Fruit fly (Drosophila melanogaster) whole organism, embryonic: ENCODE measurements around the gene Srrm234.
A peak's percentile ranks its signal among the peaks of the same experiment; 100 is the strongest.

Source experiments
- BEAF-32 ChIP-seq: fragments of 200-800 bp; sonication (Bioruptor generic); optimal IDR thresholded peaks from 3 replicates; lab custom pipeline; 2017; ENCODE audit warnings: missing biosample characterization, missing genetic modification characterization, mild to moderate bottlenecking, moderate library complexity, missing genetic modification reagents
- CG1233 ChIP-seq: fragments of 200-800 bp; sonication (Bioruptor generic); optimal IDR thresholded peaks from 4 replicates; lab custom pipeline; 2018; ENCODE audit warnings: missing biosample characterization, mild to moderate bottlenecking, missing genetic modification characterization
- CG12744 ChIP-seq: fragments of 200-800 bp; sonication (Bioruptor generic); optimal IDR thresholded peaks from 2 replicates; lab custom pipeline; 2016; ENCODE audit warnings: missing biosample characterization, missing genetic modification characterization
- CG13775 ChIP-seq: fragments of 200-800 bp; sonication (Bioruptor generic); optimal IDR thresholded peaks from 3 replicates; lab custom pipeline; 2017; ENCODE audit warnings: missing biosample characterization, mild to moderate bottlenecking, missing genetic modification characterization
- CG14667 ChIP-seq: fragments of 200-800 bp; sonication (Bioruptor generic); IDR thresholded peaks from 2 replicates; pipeline ENCODE4 v1.3.6; 2022; ENCODE audit warnings: missing biosample characterization, missing genetic modification characterization
- CG15073 ChIP-seq: fragments of 200-800 bp; sonication (Bioruptor generic); optimal IDR thresholded peaks from 2 replicates; lab custom pipeline; 2016; ENCODE audit warnings: missing biosample characterization, missing genetic modification characterization
- CG1647 ChIP-seq: fragments of 200-800 bp; sonication (Bioruptor generic); optimal IDR thresholded peaks from 3 replicates; lab custom pipeline; 2016; ENCODE audit warnings: missing biosample characterization, missing genetic modification characterization
- CG16815 ChIP-seq: fragments of 200-800 bp; sonication (Bioruptor generic); optimal IDR thresholded peaks from 3 replicates; lab custom pipeline; 2017; ENCODE audit warnings: missing biosample characterization, mild to moderate bottlenecking, missing genetic modification characterization
- CG16863 ChIP-seq: fragments of 200-800 bp; sonication (Bioruptor generic); optimal IDR thresholded peaks from 3 replicates; lab custom pipeline; 2016; ENCODE audit warnings: missing biosample characterization, missing genetic modification characterization
- CG17385 ChIP-seq: fragments of 200-800 bp; sonication (Bioruptor generic); optimal IDR thresholded peaks from 3 replicates; lab custom pipeline; 2018; ENCODE audit warnings: missing biosample characterization, mild to moderate bottlenecking, missing genetic modification characterization
- CG17829 ChIP-seq: fragments of 200-800 bp; optimal IDR thresholded peaks from 2 replicates; lab custom pipeline; 2019; ENCODE audit warnings: missing biosample characterization, mild to moderate bottlenecking, missing genetic modification characterization, moderate library complexity
- CG18011 ChIP-seq: fragments of 200-800 bp; sonication (Bioruptor generic); optimal IDR thresholded peaks from 2 replicates; lab custom pipeline; 2017; ENCODE audit warnings: missing biosample characterization, missing genetic modification characterization, mild to moderate bottlenecking, moderate library complexity, missing genotype
- CG42726 ChIP-seq: fragments of 200-800 bp; sonication (Bioruptor generic); IDR thresholded peaks from 2 replicates; pipeline ENCODE4 v1.3.6; 2022; ENCODE audit warnings: missing biosample characterization, missing genetic modification characterization; ENCODE audit not compliant: partially characterized antibody
- CG4730 ChIP-seq: fragments of 200-800 bp; sonication (Bioruptor generic); IDR thresholded peaks from 2 replicates; pipeline ENCODE4 v1.3.6; 2022; ENCODE audit warnings: missing biosample characterization, missing genetic modification characterization
- CG6654 ChIP-seq: fragments of 200-800 bp; sonication (Bioruptor generic); optimal IDR thresholded peaks from 2 replicates; lab custom pipeline; 2017; ENCODE audit warnings: missing biosample characterization, mild to moderate bottlenecking, missing genetic modification characterization
- CG6683 ChIP-seq: fragments of 200-800 bp; sonication (Bioruptor generic); optimal IDR thresholded peaks from 2 replicates; lab custom pipeline; 2017; ENCODE audit warnings: missing biosample characterization, mild to moderate bottlenecking, missing genetic modification characterization, missing genetic modification reagents
- CG6765 ChIP-seq: fragments of 200-800 bp; sonication (Bioruptor generic); optimal IDR thresholded peaks from 3 replicates; lab custom pipeline; 2017; ENCODE audit warnings: missing biosample characterization, mild to moderate bottlenecking, missing genetic modification characterization
- CG7745 ChIP-seq: fragments of 200-800 bp; sonication (Bioruptor generic); optimal IDR thresholded peaks from 2 replicates; lab custom pipeline; 2018; ENCODE audit warnings: missing biosample characterization, mild to moderate bottlenecking, missing genetic modification characterization, moderate library complexity
- CHES-1-like ChIP-seq: fragments of 200-800 bp; sonication (Bioruptor generic); optimal IDR thresholded peaks from 2 replicates; lab custom pipeline; 2016; ENCODE audit warnings: missing biosample characterization, missing genetic modification characterization
- Doc2 ChIP-seq: fragments of 200-800 bp; sonication (Bioruptor generic); IDR thresholded peaks from 2 replicates; pipeline ENCODE4 v1.3.6; 2022; ENCODE audit warnings: missing biosample characterization, missing genetic modification characterization
- Fer2 ChIP-seq: fragments of 200-800 bp; sonication (Bioruptor generic); optimal IDR thresholded peaks from 2 replicates; lab custom pipeline; 2018; ENCODE audit warnings: missing biosample characterization, mild to moderate bottlenecking, missing genetic modification characterization, moderate library complexity
- HLH4C ChIP-seq: fragments of 200-800 bp; sonication (Bioruptor generic); IDR thresholded peaks from 3 replicates; pipeline ENCODE4 v1.3.6; 2022; ENCODE audit warnings: missing biosample characterization, missing genetic modification characterization; ENCODE audit not compliant: partially characterized antibody
- Hr3 ChIP-seq: fragments of 200-800 bp; sonication (Bioruptor generic); optimal IDR thresholded peaks from 3 replicates; lab custom pipeline; 2016; ENCODE audit warnings: missing biosample characterization, missing genetic modification characterization
- Max ChIP-seq: fragments of 200-800 bp; sonication (Bioruptor generic); optimal IDR thresholded peaks from 2 replicates; lab custom pipeline; 2016; ENCODE audit warnings: missing biosample characterization, mild to moderate bottlenecking, missing genetic modification characterization
- NFAT ChIP-seq: fragments of 200-800 bp; sonication (Bioruptor generic); IDR thresholded peaks from 2 replicates; pipeline ENCODE4 v1.3.6; 2022; ENCODE audit warnings: missing biosample characterization, missing genetic modification characterization
- Nf-YC ChIP-seq: fragments of 200-800 bp; optimal IDR thresholded peaks from 3 replicates; lab custom pipeline; 2019; ENCODE audit warnings: missing biosample characterization, mild to moderate bottlenecking, missing genetic modification characterization, moderate library complexity
- Sox102F ChIP-seq: fragments of 200-800 bp; sonication (Bioruptor generic); optimal IDR thresholded peaks from 2 replicates; lab custom pipeline; 2018; ENCODE audit warnings: missing biosample characterization, mild to moderate bottlenecking, missing genetic modification characterization, moderate library complexity
- Spps ChIP-seq: fragments of 200-800 bp; sonication (Bioruptor generic); optimal IDR thresholded peaks from 2 replicates; lab custom pipeline; 2018; ENCODE audit warnings: missing biosample characterization, mild to moderate bottlenecking, missing genetic modification characterization
- Tbp ChIP-seq: fragments of >200 bp; optimal IDR thresholded peaks from 2 replicates; lab custom pipeline; 2018; ENCODE audit warnings: missing biosample characterization, missing genetic modification characterization
- Usf ChIP-seq: fragments of 200-800 bp; sonication (Bioruptor generic); optimal IDR thresholded peaks from 2 replicates; lab custom pipeline; 2017; ENCODE audit warnings: missing genotype, missing biosample characterization, missing genetic modification characterization
- Xbp1 ChIP-seq: fragments of 200-800 bp; sonication (Bioruptor generic); optimal IDR thresholded peaks from 3 replicates; lab custom pipeline; 2016; ENCODE audit warnings: missing biosample characterization, mild to moderate bottlenecking, missing genetic modification characterization
- YL-1 ChIP-seq: fragments of 200-800 bp; sonication (Bioruptor generic); optimal IDR thresholded peaks from 3 replicates; lab custom pipeline; 2017; ENCODE audit warnings: missing biosample characterization, mild to moderate bottlenecking, missing genetic modification characterization
- bbx ChIP-seq: fragments of 200-800 bp; sonication (Bioruptor generic); IDR thresholded peaks from 2 replicates; pipeline ENCODE4 v1.3.6; 2022; ENCODE audit warnings: missing biosample characterization, missing genetic modification characterization; ENCODE audit not compliant: partially characterized antibody
- bowl ChIP-seq: fragments of 200-800 bp; sonication (Bioruptor generic); IDR thresholded peaks from 2 replicates; pipeline ENCODE4 v1.3.6; 2022; ENCODE audit warnings: missing biosample characterization, missing genetic modification characterization
- caup ChIP-seq: fragments of 200-800 bp; sonication (Bioruptor generic); optimal IDR thresholded peaks from 3 replicates; lab custom pipeline; 2017; ENCODE audit warnings: missing biosample characterization, mild to moderate bottlenecking, missing genetic modification characterization, moderate library complexity; ENCODE audit not compliant: severe bottlenecking
- dmrt11E ChIP-seq: fragments of 200-800 bp; sonication (Bioruptor generic); optimal IDR thresholded peaks from 3 replicates; lab custom pipeline; 2018; ENCODE audit warnings: missing biosample characterization, mild to moderate bottlenecking, missing genetic modification characterization, moderate library complexity
- dpn ChIP-seq, 2 experiments: fragments of 200-800 bp; sonication (Bioruptor generic); optimal IDR thresholded peaks; 3 replicates each; lab custom pipeline; 2016; ENCODE audit warnings: missing biosample characterization in 2 of 2, missing genetic modification characterization in 2 of 2
- dysf ChIP-seq: fragments of 200-800 bp; sonication (Bioruptor generic); IDR thresholded peaks from 3 replicates; pipeline ENCODE4 v1.3.6; 2022; ENCODE audit warnings: missing biosample characterization, missing genetic modification characterization
- emc ChIP-seq: fragments of 200-800 bp; sonication (Bioruptor generic); optimal IDR thresholded peaks from 2 replicates; lab custom pipeline; 2016; ENCODE audit warnings: missing biosample characterization, missing genetic modification characterization
- fru ChIP-seq: fragments of >200 bp; optimal IDR thresholded peaks from 2 replicates; lab custom pipeline; 2017
- gfzf ChIP-seq: fragments of 200-800 bp; sonication (Bioruptor generic); optimal IDR thresholded peaks from 2 replicates; lab custom pipeline; 2016; ENCODE audit warnings: missing biosample characterization, mild to moderate bottlenecking, missing genetic modification characterization, moderate library complexity
- hb ChIP-seq: fragments of 200-800 bp; sonication (Bioruptor generic); IDR thresholded peaks from 3 replicates; pipeline ENCODE4 v1.3.6; 2022; ENCODE audit warnings: missing biosample characterization, missing genetic modification characterization; ENCODE audit not compliant: partially characterized antibody
- hbn ChIP-seq: fragments of 200-800 bp; sonication (Bioruptor generic); IDR thresholded peaks from 2 replicates; pipeline ENCODE4 v1.3.6; 2022; ENCODE audit warnings: missing biosample characterization, missing genetic modification characterization; ENCODE audit not compliant: partially characterized antibody
- maf-S ChIP-seq: fragments of 200-800 bp; sonication (Bioruptor generic); optimal IDR thresholded peaks from 2 replicates; lab custom pipeline; 2016; ENCODE audit warnings: missing biosample characterization, missing genetic modification characterization
- pho ChIP-seq: fragments of 200-800 bp; sonication (Bioruptor generic); optimal IDR thresholded peaks from 2 replicates; lab custom pipeline; 2016; ENCODE audit warnings: missing biosample characterization, missing genetic modification characterization
- ro ChIP-seq: fragments of 200-800 bp; sonication (Bioruptor generic); IDR thresholded peaks from 2 replicates; pipeline ENCODE4 v1.3.6; 2022; ENCODE audit warnings: missing biosample characterization, missing genetic modification characterization
- scrt ChIP-seq: fragments of 200-800 bp; sonication (Bioruptor generic); optimal IDR thresholded peaks from 2 replicates; lab custom pipeline; 2018; ENCODE audit warnings: missing biosample characterization, mild to moderate bottlenecking, missing genetic modification characterization, moderate library complexity
- so ChIP-seq: fragments of 200-800 bp; sonication (Bioruptor generic); IDR thresholded peaks from 3 replicates; pipeline ENCODE4 v1.3.6; 2022; ENCODE audit warnings: missing biosample characterization, missing genetic modification characterization
- tna ChIP-seq: fragments of 200-800 bp; sonication (Bioruptor generic); IDR thresholded peaks from 2 replicates; pipeline ENCODE4 v1.3.6; 2022; ENCODE audit warnings: missing biosample characterization, missing genetic modification characterization; ENCODE audit not compliant: partially characterized antibody
- tup ChIP-seq: fragments of 200-800 bp; sonication (Bioruptor generic); optimal IDR thresholded peaks from 2 replicates; lab custom pipeline; 2016; ENCODE audit warnings: missing biosample characterization, mild to moderate bottlenecking, missing genetic modification characterization, moderate library complexity

The Srrm234 gene

DNA sequence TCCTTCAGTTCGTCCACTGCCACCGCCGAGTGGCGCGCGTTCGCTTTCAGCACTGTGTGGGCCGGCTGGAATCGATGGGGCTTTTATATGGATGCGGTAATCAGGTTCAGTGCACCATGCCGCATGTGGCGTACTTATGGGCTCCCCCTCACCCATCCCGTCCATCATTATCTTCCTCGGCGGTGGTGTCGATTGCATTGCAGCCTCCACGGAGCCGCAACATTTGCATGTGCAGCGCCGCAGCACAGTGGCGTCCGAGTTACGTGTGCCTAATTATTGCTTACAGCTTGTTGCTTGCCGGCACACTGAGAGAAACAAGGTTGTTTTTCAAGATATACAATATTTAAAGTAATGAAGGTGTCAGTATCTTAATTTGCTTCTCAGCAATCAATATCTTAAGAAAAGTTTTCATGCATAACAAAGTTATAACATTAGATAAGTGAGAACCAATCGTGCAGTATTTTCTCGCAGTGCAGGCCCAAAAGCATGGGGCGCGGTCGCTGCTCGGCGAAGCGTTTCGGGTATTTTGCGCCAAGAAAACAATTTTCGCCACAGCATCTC lies 37.6 kb upstream of the Srrm234 start, which contains the start of gene CG13931 (continued):
- no peak for TF ChIP-seq Nf-YC (tag; lab: Kevin White, UChicago)
- TF ChIP-seq CG15073 (GFP tag; lab: Kevin White, UChicago), result no peak
- TF ChIP-seq scrt (GFP tag; lab: Kevin White, UChicago), result no peak
- TF ChIP-seq gfzf, result no peak
- TF ChIP-seq CG16815, result peak; percentile 8
- TF ChIP-seq fru (lab: Kevin White, UChicago), result no peak
- TF ChIP-seq BEAF-32 (GFP tag; lab: Kevin White, UChicago), result no peak
- TF ChIP-seq dpn (GFP tag; optimal IDR thresholded peaks at IDR 0.05; lab: Kevin White, UChicago), result peak in 1 of 2 experiments; percentile 4
- no peak for TF ChIP-seq Usf (GFP tag; lab: Kevin White, UChicago)
- 0 out of 2 replicates have a peak, but pooled peaks have one; percentile 29 for TF ChIP-seq CG14667 (GFP tag; lab: Robert Waterston, UW)
- no peak for TF ChIP-seq ro
- TF ChIP-seq CG1647 (GFP tag; lab: Kevin White, UChicago), result peak; percentile 20
- TF ChIP-seq CG7745 (tag; lab: Kevin White, UChicago), result no peak
- no peak for TF ChIP-seq caup
- no peak for TF ChIP-seq CG6683 (GFP tag; lab: Kevin White, UChicago)
- TF ChIP-seq Spps (tag; lab: Kevin White, UChicago), result no peak
- TF ChIP-seq CG12744 (GFP tag; lab: Kevin White, UChicago), result no peak
- no peak for TF ChIP-seq CG42726 (GFP tag; lab: Robert Waterston, UW)
- TF ChIP-seq CHES-1-like (GFP tag; lab: Kevin White, UChicago), result no peak
- TF ChIP-seq dysf, result 0 out of 3 replicates have a peak, but pooled peaks have one; percentile 22
- TF ChIP-seq Sox102F (GFP tag; lab: Kevin White, UChicago), result peak; percentile 61
- TF ChIP-seq pho (GFP tag; lab: Kevin White, UChicago), result no peak
- TF ChIP-seq hbn (GFP tag; lab: Robert Waterston, UW), result no peak
- TF ChIP-seq CG17829 (tag; lab: Kevin White, UChicago), result no peak
- no peak for TF ChIP-seq HLH4C (GFP tag; lab: Robert Waterston, UW)
- peak; percentile 53 for TF ChIP-seq Xbp1
- no peak for TF ChIP-seq maf-S
- TF ChIP-seq CG1233 (GFP tag; lab: Kevin White, UChicago), result no peak
- peak; percentile 5 for TF ChIP-seq CG13775 (GFP tag; lab: Kevin White, UChicago)
- TF ChIP-seq Doc2, result no peak
- no peak for TF ChIP-seq CG18011
- no peak for TF ChIP-seq bowl (GFP tag; lab: Robert Waterston, UW)
- no peak for TF ChIP-seq CG4730
- TF ChIP-seq Max (GFP tag; lab: Kevin White, UChicago), result no peak
- TF ChIP-seq so (GFP tag; lab: Robert Waterston, UW), result no peak
- TF ChIP-seq Fer2, result no peak
- no peak for TF ChIP-seq CG6765 (GFP tag; lab: Kevin White, UChicago)
- TF ChIP-seq bbx, result no peak
- no peak for TF ChIP-seq CG16863 (GFP tag; lab: Kevin White, UChicago)
- TF ChIP-seq CG6654, result no peak
- no peak for TF ChIP-seq NFAT (GFP tag; lab: Robert Waterston, UW)
- TF ChIP-seq Tbp, result no peak
- no peak for TF ChIP-seq Hr3
- no peak for TF ChIP-seq tup (GFP tag; lab: Kevin White, UChicago)
- no peak for TF ChIP-seq tna
- no peak for TF ChIP-seq YL-1 (GFP tag; lab: Kevin White, UChicago)
- peak; percentile 56 for TF ChIP-seq dmrt11E (tag; lab: Kevin White, UChicago)
- TF ChIP-seq CG17385, result no peak
- TF ChIP-seq hb (GFP tag; lab: Robert Waterston, UW), result no peak
- TF ChIP-seq emc (GFP tag; lab: Kevin White, UChicago), result no peak
